Worm (Caenorhabditis elegans): ENCODE measurements around the gene tbb-6.

ce11 chrV:12288577-12288976 lies 27.2 kb downstream of the tbb-6 start, which contains the start of gene rskd-1:
- TF ChIP-seq aly-1 (tag; optimal IDR thresholded peaks at IDR 0.05) (no peak), tra-4 (tag; optimal IDR thresholded peaks at IDR 0.05) (no peak), hmg-4 (GFP tag; optimal IDR thresholded peaks at IDR 0.05) (no peak), ets-7 (tag; optimal IDR thresholded peaks at IDR 0.05) (no peak), B0310.2 (tag; optimal IDR thresholded peaks at IDR 0.05) (no peak), ama-1 (optimal IDR thresholded peaks at IDR 0.05) (no peak), hmbx-1 (tag; optimal IDR thresholded peaks at IDR 0.05) (no peak)
